Fruit fly (Drosophila melanogaster) whole organism, prepupa: Measurements from ENCODE around the gene CG5282.
A peak's percentile ranks its signal among the peaks of the same experiment; 100 is the strongest.

Source experiments
- CG10631 ChIP-seq: fragments of 200-800 bp; sonication (Bioruptor generic); optimal IDR thresholded peaks from 2 replicates; lab custom pipeline; 2016; ENCODE audit warnings: missing biosample characterization, missing genetic modification characterization
- CG11762 ChIP-seq: fragments of 200-800 bp; sonication (Bioruptor generic); optimal IDR thresholded peaks from 3 replicates; lab custom pipeline; 2016; ENCODE audit warnings: missing biosample characterization, missing genetic modification characterization; ENCODE audit not compliant: insufficient read depth
- CG11902 ChIP-seq: fragments of 200-800 bp; sonication (Bioruptor generic); optimal IDR thresholded peaks from 3 replicates; lab custom pipeline; 2016; ENCODE audit warnings: missing biosample characterization, missing genetic modification characterization
- CG15336 ChIP-seq: fragments of 200-800 bp; sonication (Bioruptor generic); IDR thresholded peaks from 2 replicates; pipeline ENCODE4 v1.3.6; 2022; ENCODE audit warnings: missing biosample characterization, missing genetic modification characterization
- CG1621 ChIP-seq: fragments of 200-800 bp; sonication (Bioruptor generic); optimal IDR thresholded peaks from 3 replicates; lab custom pipeline; 2018; ENCODE audit warnings: missing biosample characterization, mild to moderate bottlenecking, missing genetic modification characterization
- CG16779 ChIP-seq: fragments of 200-800 bp; sonication (Bioruptor generic); optimal IDR thresholded peaks from 3 replicates; lab custom pipeline; 2017; ENCODE audit warnings: missing biosample characterization, mild to moderate bottlenecking, missing genetic modification characterization
- CG31627 ChIP-seq: fragments of 200-800 bp; sonication (Bioruptor generic); optimal IDR thresholded peaks from 3 replicates; lab custom pipeline; 2016; ENCODE audit warnings: missing biosample characterization, missing genetic modification characterization
- CG34406 ChIP-seq: fragments of 200-800 bp; sonication (Bioruptor generic); optimal IDR thresholded peaks from 3 replicates; lab custom pipeline; 2016; ENCODE audit warnings: missing biosample characterization, missing genetic modification characterization
- CG4318 ChIP-seq: fragments of 200-800 bp; sonication (Bioruptor generic); optimal IDR thresholded peaks from 3 replicates; lab custom pipeline; 2017; ENCODE audit warnings: missing biosample characterization, mild to moderate bottlenecking, missing genetic modification characterization
- CG6163 ChIP-seq: fragments of 200-800 bp; sonication (Bioruptor generic); IDR thresholded peaks from 3 replicates; pipeline ENCODE4 v1.3.6; 2022; ENCODE audit warnings: missing biosample characterization, missing genetic modification characterization
- CG6276 ChIP-seq: fragments of 200-800 bp; sonication (Bioruptor generic); optimal IDR thresholded peaks from 2 replicates; lab custom pipeline; 2017; ENCODE audit warnings: missing biosample characterization, mild to moderate bottlenecking, missing genetic modification characterization
- CG6792 ChIP-seq: fragments of 200-800 bp; sonication (Bioruptor generic); optimal IDR thresholded peaks from 3 replicates; lab custom pipeline; 2016; ENCODE audit warnings: missing biosample characterization, missing genetic modification characterization
- CG6808 ChIP-seq: fragments of 200-800 bp; sonication (Bioruptor generic); optimal IDR thresholded peaks from 3 replicates; lab custom pipeline; 2017; ENCODE audit warnings: missing biosample characterization, missing genetic modification characterization, mild to moderate bottlenecking, moderate library complexity, missing genetic modification reagents
- CG7368 ChIP-seq: fragments of 200-800 bp; sonication (Bioruptor generic); optimal IDR thresholded peaks from 3 replicates; lab custom pipeline; 2016; ENCODE audit warnings: missing biosample characterization, missing genetic modification characterization
- CG8119 ChIP-seq: fragments of 200-800 bp; sonication (Bioruptor generic); IDR thresholded peaks from 3 replicates; pipeline ENCODE4 v1.3.6; 2022; ENCODE audit warnings: missing biosample characterization, missing genetic modification characterization
- CG8319 ChIP-seq: fragments of 200-800 bp; sonication (Bioruptor generic); optimal IDR thresholded peaks from 3 replicates; lab custom pipeline; 2016; ENCODE audit warnings: missing biosample characterization, missing genetic modification characterization
- CG8632 ChIP-seq: fragments of 200-800 bp; sonication (Bioruptor generic); optimal IDR thresholded peaks from 3 replicates; lab custom pipeline; 2016; ENCODE audit warnings: missing biosample characterization, missing genetic modification characterization
- CG9139 ChIP-seq: fragments of 200-800 bp; sonication (Bioruptor generic); optimal IDR thresholded peaks from 3 replicates; lab custom pipeline; 2017; ENCODE audit warnings: missing biosample characterization, mild to moderate bottlenecking, missing genetic modification characterization
- Eip78C ChIP-seq: fragments of 200-800 bp; sonication (Bioruptor generic); peaks from one replicate; lab custom pipeline; 2016; ENCODE audit warnings: missing biosample characterization, missing genetic modification characterization
- Eip93F ChIP-seq: fragments of 200-800 bp; sonication (Bioruptor generic); optimal IDR thresholded peaks from 2 replicates; lab custom pipeline; 2016; ENCODE audit warnings: missing biosample characterization, mild to moderate bottlenecking, missing genetic modification characterization
- Ets21C ChIP-seq: fragments of 200-800 bp; sonication (Bioruptor generic); optimal IDR thresholded peaks from 3 replicates; lab custom pipeline; 2016; ENCODE audit warnings: missing biosample characterization, missing genetic modification characterization
- Gug ChIP-seq: fragments of 200-800 bp; sonication (Bioruptor generic); IDR thresholded peaks from 2 replicates; pipeline ENCODE4 v1.3.6; 2022; ENCODE audit warnings: missing biosample characterization, missing genetic modification characterization
- OdsH ChIP-seq: fragments of 200-800 bp; sonication (Bioruptor generic); optimal IDR thresholded peaks from 3 replicates; lab custom pipeline; 2016; ENCODE audit warnings: missing biosample characterization, missing genetic modification characterization
- Sox102F ChIP-seq: fragments of 200-800 bp; sonication (Bioruptor generic); optimal IDR thresholded peaks from 2 replicates; lab custom pipeline; 2016; ENCODE audit warnings: missing biosample characterization, mild to moderate bottlenecking, missing genetic modification characterization
- dac ChIP-seq: fragments of 200-800 bp; sonication (Bioruptor generic); optimal IDR thresholded peaks from 2 replicates; lab custom pipeline; 2017; ENCODE audit warnings: missing biosample characterization, mild to moderate bottlenecking, missing genetic modification characterization
- dsx ChIP-seq: fragments of 200-800 bp; optimal IDR thresholded peaks from 3 replicates; lab custom pipeline; 2019; ENCODE audit warnings: missing biosample characterization, mild to moderate bottlenecking, missing genetic modification characterization, moderate library complexity; ENCODE audit not compliant: poor library complexity, severe bottlenecking
- esn ChIP-seq: fragments of 200-800 bp; sonication (Bioruptor generic); optimal IDR thresholded peaks from 2 replicates; lab custom pipeline; 2016; ENCODE audit warnings: missing biosample characterization, mild to moderate bottlenecking, missing genetic modification characterization, moderate library complexity
- fd59A ChIP-seq: fragments of 200-800 bp; sonication (Bioruptor generic); optimal IDR thresholded peaks from 2 replicates; lab custom pipeline; 2017; ENCODE audit warnings: missing biosample characterization, mild to moderate bottlenecking, missing genetic modification characterization, missing genetic modification reagents
- fkh ChIP-seq: fragments of 200-800 bp; sonication (Bioruptor generic); optimal IDR thresholded peaks from 3 replicates; lab custom pipeline; 2017; ENCODE audit warnings: missing biosample characterization, mild to moderate bottlenecking, missing genetic modification characterization, moderate library complexity
- pdm3 ChIP-seq: fragments of 200-800 bp; sonication (Bioruptor generic); optimal IDR thresholded peaks from 3 replicates; lab custom pipeline; 2016; ENCODE audit warnings: missing biosample characterization, missing genetic modification characterization
- spab ChIP-seq: fragments of 200-800 bp; sonication (Bioruptor generic); optimal IDR thresholded peaks from 2 replicates; lab custom pipeline; 2017; ENCODE audit warnings: missing biosample characterization, mild to moderate bottlenecking, missing genetic modification characterization, missing genetic modification reagents
- ss ChIP-seq, 2 experiments: fragments of 200-800 bp; sonication (Bioruptor generic); optimal IDR thresholded peaks; 2 replicates in 1 of 2; 3 replicates in 1 of 2; lab custom pipeline; 2017 to 2018; ENCODE audit warnings: mild to moderate bottlenecking in 2 of 2, missing biosample characterization in 2 of 2, missing genetic modification characterization in 2 of 2, moderate library complexity in 1 of 2
- svp ChIP-seq: fragments of 200-800 bp; sonication (Bioruptor generic); peaks from one replicate; lab custom pipeline; 2016; ENCODE audit warnings: missing biosample characterization, missing genetic modification characterization
- vri ChIP-seq: fragments of 200-800 bp; sonication (Bioruptor generic); optimal IDR thresholded peaks from 3 replicates; lab custom pipeline; 2016; ENCODE audit warnings: missing biosample characterization, mild to moderate bottlenecking, missing genetic modification characterization

Gene CG5282

dm6 chr3L:20387843-20388163 lies 38.1 kb downstream of the CG5282 start:
- TF ChIP-seq Sox102F (GFP tag; lab: Kevin White, UChicago): no peak
- peak; percentile 62 for TF ChIP-seq CG6808 (GFP tag; lab: Kevin White, UChicago)
- TF ChIP-seq CG8119 (GFP tag; lab: Robert Waterston, UW): 0 out of 3 replicates have a peak, but pooled peaks have one; percentile 16
- no peak for TF ChIP-seq CG11762 (GFP tag; lab: Kevin White, UChicago)
- TF ChIP-seq CG1621 (tag; lab: Kevin White, UChicago): peak; percentile 3
- peak; percentile 43 for TF ChIP-seq CG6276
- peak; percentile 27 for TF ChIP-seq Eip78C (GFP tag; lab: Kevin White, UChicago)
- no peak for TF ChIP-seq CG8319 (GFP tag; lab: Kevin White, UChicago)
- peak; percentile 49 for TF ChIP-seq CG9139 (GFP tag; lab: Kevin White, UChicago)
- no peak for TF ChIP-seq CG6163
- TF ChIP-seq CG7368 (GFP tag; lab: Kevin White, UChicago): no peak
- TF ChIP-seq ss (GFP tag; optimal IDR thresholded peaks at IDR 0.05; lab: Kevin White, UChicago): peak in 1 of 2 experiments; percentile 68
- TF ChIP-seq spab (GFP tag; lab: Kevin White, UChicago): peak; percentile 18

dm6 chr3L:20387038-20387842 lies 38.6 kb downstream of the CG5282 start:
- peak; percentile 88 for TF ChIP-seq svp
- TF ChIP-seq CG4318: no peak
- TF ChIP-seq CG6163: peak; percentile 23; the same call in 1 of the 3 replicates
- peak; percentile 44 for TF ChIP-seq vri (GFP tag; lab: Kevin White, UChicago)
- TF ChIP-seq OdsH (GFP tag; lab: Kevin White, UChicago): no peak
- no peak for TF ChIP-seq pdm3 (GFP tag; lab: Kevin White, UChicago)
- peak; percentile 24 for TF ChIP-seq Eip78C (GFP tag; lab: Kevin White, UChicago)
- TF ChIP-seq CG15336: no peak
- peak; percentile 26 for TF ChIP-seq fkh (GFP tag; lab: Kevin White, UChicago)

- TF ChIP-seq CG31627 (GFP tag; lab: Kevin White, UChicago) (no peak), CG16779 (tag; lab: Kevin White, UChicago) (no peak), fkh (GFP tag; lab: Kevin White, UChicago) (peak; percentile 57), CG6276 (peak; percentile 50), dac (GFP tag; lab: Kevin White, UChicago) (no peak), CG15336 (peak; percentile 18; the same call in 1 of the 2 replicates), vri (GFP tag; lab: Kevin White, UChicago) (no peak), CG1621 (tag; lab: Kevin White, UChicago) (peak; percentile 4), CG10631 (GFP tag; lab: Kevin White, UChicago) (no peak), CG8119 (GFP tag; lab: Robert Waterston, UW) (no peak), svp (peak; percentile 98), esn (no peak)
Measured at dm6 chr3L:20385969-20386370, 39.9 kb downstream of the CG5282 start.

dm6 chr3L:20385408-20385807 lies 40.5 kb downstream of the CG5282 start:
- no peak for TF ChIP-seq fd59A (GFP tag; lab: Kevin White, UChicago)
- no peak for TF ChIP-seq Sox102F (GFP tag; lab: Kevin White, UChicago)
- TF ChIP-seq fkh (GFP tag; lab: Kevin White, UChicago): peak; percentile 46
- TF ChIP-seq CG11762 (GFP tag; lab: Kevin White, UChicago): no peak
- TF ChIP-seq Ets21C (GFP tag; lab: Kevin White, UChicago): no peak
- TF ChIP-seq CG8632 (GFP tag; lab: Kevin White, UChicago): no peak
- TF ChIP-seq pdm3 (GFP tag; lab: Kevin White, UChicago): no peak
- no peak for TF ChIP-seq CG11902 (GFP tag; lab: Kevin White, UChicago)
- TF ChIP-seq CG34406 (GFP tag; lab: Kevin White, UChicago): no peak
- peak; percentile 17 for TF ChIP-seq CG6808 (GFP tag; lab: Kevin White, UChicago)
- peak; percentile 17 for TF ChIP-seq Eip78C (GFP tag; lab: Kevin White, UChicago)
- no peak for TF ChIP-seq Eip93F (GFP tag; lab: Kevin White, UChicago)
- TF ChIP-seq CG4318: no peak
- no peak for TF ChIP-seq CG6792 (GFP tag; lab: Kevin White, UChicago)
- TF ChIP-seq Gug: no peak
- peak; percentile 69 for TF ChIP-seq vri (GFP tag; lab: Kevin White, UChicago)
- no peak for TF ChIP-seq ss (GFP tag; optimal IDR thresholded peaks at IDR 0.05; lab: Kevin White, UChicago)
- no peak for TF ChIP-seq CG15336
- TF ChIP-seq dsx (GFP tag; lab: Kevin White, UChicago): no peak
- no peak for TF ChIP-seq dac (GFP tag; lab: Kevin White, UChicago)
